Worm (Caenorhabditis elegans) whole organism, L1 larva: Measurements from ENCODE around the gene ndnf-1.
A peak's percentile ranks its signal among the peaks of the same experiment; 100 is the strongest.

Source experiments
- F16B12.6 ChIP-seq: fragments of 150-350 bp; optimal IDR thresholded peaks from 2 replicates; lab custom pipeline; 2014; ENCODE audit warnings: missing biosample characterization, missing genetic modification characterization
- Y116A8C.19 ChIP-seq: sonication (generic microtip); optimal IDR thresholded peaks from 2 replicates; lab custom pipeline; 2016; ENCODE audit warnings: missing compliant biosample characterization, missing genetic modification characterization, borderline replicate concordance
- aha-1 ChIP-seq: fragments of 150-350 bp; optimal IDR thresholded peaks from 2 replicates; lab custom pipeline; 2014; ENCODE audit warnings: missing biosample characterization, missing genetic modification characterization
- aly-2 ChIP-seq: fragments of 150-350 bp; optimal IDR thresholded peaks from 2 replicates; lab custom pipeline; 2014; ENCODE audit warnings: missing biosample characterization, missing genetic modification characterization
- ceh-63 ChIP-seq: fragments of 200-800 bp; sonication (Bioruptor generic); optimal IDR thresholded peaks from 2 replicates; lab custom pipeline; 2018; ENCODE audit warnings: mild to moderate bottlenecking, missing genetic modification characterization, missing compliant biosample characterization
- ceh-88 ChIP-seq: fragments of 200-800 bp; sonication (Bioruptor generic); IDR thresholded peaks from 2 replicates; pipeline ENCODE4 v1.3.6; 2022; ENCODE audit warnings: missing genetic modification characterization, missing compliant biosample characterization
- ceh-90 ChIP-seq: sonication (generic microtip); optimal IDR thresholded peaks from 2 replicates; lab custom pipeline; 2016; ENCODE audit warnings: missing genetic modification characterization, missing compliant biosample characterization
- dsc-1 ChIP-seq: sonication (generic microtip); optimal IDR thresholded peaks from 2 replicates; lab custom pipeline; 2016; ENCODE audit warnings: mild to moderate bottlenecking, missing genetic modification characterization, missing compliant biosample characterization
- efl-1 ChIP-seq, 4 experiments: fragments of 150-350 bp; optimal IDR thresholded peaks in 3 of 4; peaks in 1 of 4; 1 replicate in 1 of 4; 2 replicates in 3 of 4; lab custom pipeline; 2014; ENCODE audit warnings: missing biosample characterization in 2 of 4, missing genetic modification characterization in 2 of 4, missing genetic modification reagents in 2 of 4
- egl-27 ChIP-seq, 2 experiments: fragments of 150-350 bp in 1 of 2; sonication (generic microtip); optimal IDR thresholded peaks; 3 replicates each; lab custom pipeline; 2017 to 2018; ENCODE audit warnings: missing biosample characterization in 2 of 2, missing genetic modification characterization in 2 of 2, missing genetic modification reagents in 2 of 2
- elt-2 ChIP-seq: sonication (generic microtip); optimal IDR thresholded peaks from 2 replicates; lab custom pipeline; 2016; ENCODE audit warnings: missing genetic modification characterization, mild to moderate bottlenecking, inconsistent platforms, missing compliant biosample characterization, missing genetic modification reagents
- ets-5 ChIP-seq: fragments of 200-800 bp; sonication (Bioruptor generic); IDR thresholded peaks from 2 replicates; pipeline ENCODE4 v1.3.6; 2022; ENCODE audit warnings: missing genetic modification characterization, missing compliant biosample characterization
- fkh-4 ChIP-seq: sonication (generic microtip); optimal IDR thresholded peaks from 2 replicates; lab custom pipeline; 2016; ENCODE audit warnings: missing compliant biosample characterization, missing genetic modification characterization, borderline replicate concordance
- hlh-4 ChIP-seq: sonication (generic microtip); optimal IDR thresholded peaks from 2 replicates; lab custom pipeline; 2016; ENCODE audit warnings: mild to moderate bottlenecking, missing genetic modification characterization, missing compliant biosample characterization
- hpl-2 ChIP-seq: fragments of 150-350 bp; optimal IDR thresholded peaks from 2 replicates; lab custom pipeline; 2014; ENCODE audit warnings: missing biosample characterization, missing genetic modification reagents, missing genetic modification characterization
- irx-1 ChIP-seq: sonication (generic microtip); optimal IDR thresholded peaks from 2 replicates; lab custom pipeline; 2016; ENCODE audit warnings: missing genetic modification characterization, missing compliant biosample characterization
- jun-1 ChIP-seq: fragments of 150-350 bp; optimal IDR thresholded peaks from 2 replicates; lab custom pipeline; 2014; ENCODE audit warnings: missing biosample characterization, missing genetic modification reagents, missing genetic modification characterization
- lin-39 ChIP-seq: fragments of 150-350 bp; optimal IDR thresholded peaks from 2 replicates; lab custom pipeline; 2014; ENCODE audit warnings: missing biosample characterization, missing genetic modification reagents, missing genetic modification characterization
- lir-3 ChIP-seq: sonication (generic microtip); optimal IDR thresholded peaks from 2 replicates; lab custom pipeline; 2016; ENCODE audit warnings: mild to moderate bottlenecking, missing genetic modification characterization, moderate library complexity, missing compliant biosample characterization; ENCODE audit not compliant: poor library complexity
- lsy-2 ChIP-seq, 2 experiments: fragments of 150-350 bp; optimal IDR thresholded peaks; 2 replicates each; lab custom pipeline; 2014; ENCODE audit warnings: missing biosample characterization in 2 of 2, missing genetic modification characterization in 2 of 2
- mab-9 ChIP-seq: fragments of 200-800 bp; sonication (Bioruptor generic); IDR thresholded peaks from 2 replicates; pipeline ENCODE4 v1.3.6; 2022; ENCODE audit warnings: missing genetic modification reagents, missing genetic modification characterization, missing compliant biosample characterization
- mdl-1 ChIP-seq, 2 experiments: fragments of 150-350 bp; optimal IDR thresholded peaks; 2 replicates each; lab custom pipeline; 2014 to 2017; ENCODE audit warnings: missing biosample characterization in 2 of 2, missing genetic modification characterization in 2 of 2, inconsistent platforms in 1 of 2
- mep-1 ChIP-seq: fragments of 150-350 bp; optimal IDR thresholded peaks from 2 replicates; lab custom pipeline; 2014; ENCODE audit warnings: missing biosample characterization, missing genetic modification characterization
- nhr-12 ChIP-seq: sonication (generic microtip); optimal IDR thresholded peaks from 2 replicates; lab custom pipeline; 2017; ENCODE audit warnings: missing biosample characterization, missing genetic modification characterization
- nhr-20 ChIP-seq: sonication (generic microtip); optimal IDR thresholded peaks from 2 replicates; lab custom pipeline; 2016; ENCODE audit warnings: mild to moderate bottlenecking, missing genetic modification characterization, missing compliant biosample characterization
- nhr-237 ChIP-seq: fragments of 150-350 bp; optimal IDR thresholded peaks from 2 replicates; lab custom pipeline; 2014; ENCODE audit warnings: missing biosample characterization, missing genetic modification characterization
- nhr-71 ChIP-seq: sonication (generic microtip); optimal IDR thresholded peaks from 2 replicates; lab custom pipeline; 2016; ENCODE audit warnings: mild to moderate bottlenecking, missing genetic modification characterization, moderate library complexity, missing compliant biosample characterization
- nhr-77 ChIP-seq: fragments of 150-350 bp; optimal IDR thresholded peaks from 2 replicates; lab custom pipeline; 2014; ENCODE audit warnings: missing biosample characterization, missing genetic modification characterization
- nhr-90 ChIP-seq: sonication (generic microtip); optimal IDR thresholded peaks from 2 replicates; lab custom pipeline; 2016; ENCODE audit warnings: mild to moderate bottlenecking, missing genetic modification characterization, missing compliant biosample characterization; ENCODE audit not compliant: poor library complexity
- pqm-1 ChIP-seq: sonication (generic microtip); optimal IDR thresholded peaks from 3 replicates; lab custom pipeline; 2017; ENCODE audit warnings: missing biosample characterization, missing genetic modification characterization
- rnt-1 ChIP-seq: sonication (generic microtip); optimal IDR thresholded peaks from 2 replicates; lab custom pipeline; 2016; ENCODE audit warnings: mild to moderate bottlenecking, missing genetic modification characterization, moderate library complexity, missing compliant biosample characterization
- snpc-4 ChIP-seq: fragments of 150-350 bp; optimal IDR thresholded peaks from 2 replicates; lab custom pipeline; 2014; ENCODE audit warnings: missing biosample characterization, missing genetic modification characterization
- snu-23 ChIP-seq: sonication (generic microtip); optimal IDR thresholded peaks from 2 replicates; lab custom pipeline; 2016; ENCODE audit warnings: missing genetic modification characterization, missing compliant biosample characterization
- sox-4 ChIP-seq: sonication (generic microtip); optimal IDR thresholded peaks from 2 replicates; lab custom pipeline; 2016; ENCODE audit warnings: missing genetic modification characterization, missing compliant biosample characterization
- sptf-1 ChIP-seq: fragments of 150-350 bp; optimal IDR thresholded peaks from 2 replicates; lab custom pipeline; 2014; ENCODE audit warnings: missing biosample characterization, missing genetic modification characterization
- sup-37 ChIP-seq: fragments of 200-800 bp; sonication (Bioruptor generic); optimal IDR thresholded peaks from 2 replicates; lab custom pipeline; 2018; ENCODE audit warnings: mild to moderate bottlenecking, missing genetic modification characterization, missing compliant biosample characterization
- swsn-7 ChIP-seq: sonication (generic microtip); optimal IDR thresholded peaks from 2 replicates; lab custom pipeline; 2016; ENCODE audit warnings: missing genetic modification characterization, missing compliant biosample characterization
- tbx-2 ChIP-seq: sonication (generic microtip); optimal IDR thresholded peaks from 2 replicates; lab custom pipeline; 2016; ENCODE audit warnings: missing genetic modification characterization, missing compliant biosample characterization
- unc-62 ChIP-seq: fragments of 150-350 bp; optimal IDR thresholded peaks from 2 replicates; lab custom pipeline; 2014; ENCODE audit warnings: missing biosample characterization, missing genetic modification reagents, missing genetic modification characterization
- unc-86 ChIP-seq: sonication (generic microtip); optimal IDR thresholded peaks from 2 replicates; lab custom pipeline; 2016; ENCODE audit warnings: missing genetic modification characterization, missing compliant biosample characterization
- vab-15 ChIP-seq: sonication (generic microtip); optimal IDR thresholded peaks from 2 replicates; lab custom pipeline; 2017; ENCODE audit warnings: missing genotype, mild to moderate bottlenecking, missing genetic modification characterization, missing compliant biosample characterization
- zag-1 ChIP-seq: fragments of 150-350 bp; optimal IDR thresholded peaks from 2 replicates; lab custom pipeline; 2014; ENCODE audit warnings: missing biosample characterization, missing genetic modification characterization
- ztf-4 ChIP-seq: fragments of 150-350 bp; optimal IDR thresholded peaks from 2 replicates; lab custom pipeline; 2014; ENCODE audit warnings: missing biosample characterization, missing genetic modification characterization

The ndnf-1 gene

ce11 chrIV:3038740-3039139 lies 10.0 kb upstream of the ndnf-1 start:
- TF ChIP-seq mab-9 (GFP tag; lab: Robert Waterston, UW) = no peak
- TF ChIP-seq, all 84 proteins: peak for 0

ce11 chrIV:3037932-3038331 lies 9.2 kb upstream of the ndnf-1 start:
- TF ChIP-seq hlh-4 (no peak), sup-37 (GFP tag; lab: Kevin White, UChicago) (no peak), nhr-90 (no peak), egl-27 (tag; optimal IDR thresholded peaks at IDR 0.05; lab: Kevin White, UChicago) (no peak), lin-39 (no peak), sox-4 (tag; lab: Kevin White, UChicago) (no peak), ceh-63 (no peak), irx-1 (tag; lab: Kevin White, UChicago) (no peak), ceh-90 (no peak), ceh-88 (GFP tag; lab: Robert Waterston, UW) (no peak), sptf-1 (tag; lab: Kevin White, UChicago) (no peak), tbx-2 (tag; lab: Kevin White, UChicago) (no peak), nhr-77 (tag; lab: Kevin White, UChicago) (no peak)

- TF ChIP-seq aha-1 (tag; lab: Kevin White, UChicago) = no peak
Observed at ce11 chrIV:3035375-3035774, 6.6 kb upstream of the ndnf-1 start.

ce11 chrIV:3032020-3032419 lies 3.3 kb upstream of the ndnf-1 start:
- TF ChIP-seq nhr-71 (tag; lab: Kevin White, UChicago) (peak; percentile 39), rnt-1 (tag; lab: Kevin White, UChicago) (peak; percentile 46), nhr-237 (tag; lab: Kevin White, UChicago) (no peak), aly-2 (tag; lab: Kevin White, UChicago) (peak; percentile 65)

DNA sequence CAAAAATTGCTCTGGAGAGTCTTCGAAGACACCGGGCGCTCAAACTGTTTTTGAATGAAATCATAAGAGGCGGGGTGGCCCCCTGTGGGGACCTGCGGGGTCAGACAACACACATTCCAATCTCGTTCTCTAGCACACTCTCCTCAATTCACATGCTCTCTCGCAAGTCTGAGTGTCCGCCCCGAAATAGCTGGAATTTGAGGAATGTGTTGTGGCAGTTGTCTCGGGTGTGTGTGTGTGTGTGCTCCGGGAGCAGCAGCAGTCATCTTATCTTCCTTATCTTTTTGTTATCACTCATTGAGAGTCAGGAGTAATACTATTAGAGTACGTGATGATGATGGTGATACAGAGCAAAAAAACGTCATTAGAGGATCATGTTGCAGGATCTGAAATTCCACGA lies 1.1 kb upstream of the ndnf-1 start:
- peak; percentile 8 for TF ChIP-seq tbx-2 (tag; lab: Kevin White, UChicago)
- TF ChIP-seq nhr-90 = no peak
- no peak for TF ChIP-seq nhr-237 (tag; lab: Kevin White, UChicago)
- no peak for TF ChIP-seq unc-86 (tag; lab: Kevin White, UChicago)
- TF ChIP-seq sox-4 (tag; lab: Kevin White, UChicago) = no peak
- peak; percentile 17 to 24 for TF ChIP-seq efl-1 (optimal IDR thresholded peaks at IDR 0.05; lab: Kevin White, UChicago)
- peak in 1 of 2 experiments; percentile 1 for TF ChIP-seq efl-1 (GFP tag; optimal IDR thresholded peaks at IDR 0.05 in 1 of 2; lab: Kevin White, UChicago)
- TF ChIP-seq irx-1 (tag; lab: Kevin White, UChicago) = no peak
- no peak for TF ChIP-seq mep-1 (tag; lab: Kevin White, UChicago)
- TF ChIP-seq snu-23 (GFP tag; lab: Kevin White, UChicago) = peak; percentile 48
- TF ChIP-seq mab-9 (GFP tag; lab: Robert Waterston, UW) = no peak
- TF ChIP-seq egl-27 (tag; optimal IDR thresholded peaks at IDR 0.05; lab: Kevin White, UChicago) = no peak
- TF ChIP-seq dsc-1 (tag; lab: Kevin White, UChicago) = no peak
- TF ChIP-seq lsy-2 (tag; optimal IDR thresholded peaks at IDR 0.05; lab: Kevin White, UChicago) = peak; percentile 19 to 42
- no peak for TF ChIP-seq lir-3 (tag; lab: Kevin White, UChicago)
- no peak for TF ChIP-seq jun-1 (tag; lab: Kevin White, UChicago)
- peak; percentile 30 for TF ChIP-seq nhr-20
- no peak for TF ChIP-seq nhr-12 (tag; lab: Kevin White, UChicago)
- TF ChIP-seq Y116A8C.19 (tag; lab: Kevin White, UChicago) = no peak
- no peak for TF ChIP-seq snpc-4 (tag; lab: Kevin White, UChicago)
- TF ChIP-seq unc-62 = no peak
- TF ChIP-seq swsn-7 (tag; lab: Kevin White, UChicago) = peak; percentile 13
- no peak for TF ChIP-seq fkh-4 (tag; lab: Kevin White, UChicago)
- no peak for TF ChIP-seq sup-37 (GFP tag; lab: Kevin White, UChicago)
- TF ChIP-seq rnt-1 (tag; lab: Kevin White, UChicago) = peak; percentile 85
- TF ChIP-seq elt-2 (tag; lab: Kevin White, UChicago) = peak; percentile 41
- no peak for TF ChIP-seq pqm-1 (tag; lab: Kevin White, UChicago)
- peak; percentile 37 for TF ChIP-seq ztf-4
- peak; percentile 10 for TF ChIP-seq lin-39
- TF ChIP-seq vab-15 = no peak
- TF ChIP-seq hpl-2 = no peak
- TF ChIP-seq zag-1 (tag; lab: Kevin White, UChicago) = no peak
- TF ChIP-seq F16B12.6 (tag; lab: Kevin White, UChicago) = no peak
- TF ChIP-seq nhr-77 (tag; lab: Kevin White, UChicago) = no peak
- TF ChIP-seq ets-5 (GFP tag; lab: Robert Waterston, UW) = no peak
- peak in 1 of 2 experiments; percentile 15 for TF ChIP-seq mdl-1 (tag; optimal IDR thresholded peaks at IDR 0.05; lab: Kevin White, UChicago)
- TF ChIP-seq ceh-90 = no peak
- no peak for TF ChIP-seq ceh-88 (GFP tag; lab: Robert Waterston, UW)
